Fruit fly (Drosophila melanogaster) whole organism, prepupa: ENCODE results near the gene Rim2.
A peak's percentile ranks its signal among the peaks of the same experiment; 100 is the strongest.

Experiments used
- CG10631 ChIP-seq: fragments of 200-800 bp; sonication (Bioruptor generic); optimal IDR thresholded peaks from 2 replicates; lab custom pipeline; 2016; ENCODE audit warnings: missing biosample characterization, missing genetic modification characterization
- CG10669 ChIP-seq: fragments of 200-800 bp; sonication (Bioruptor generic); optimal IDR thresholded peaks from 3 replicates; lab custom pipeline; 2018; ENCODE audit warnings: missing biosample characterization, mild to moderate bottlenecking, missing genetic modification characterization, moderate library complexity
- CG11294 ChIP-seq: fragments of 200-800 bp; sonication (Bioruptor generic); IDR thresholded peaks from 2 replicates; pipeline ENCODE4 v1.3.6; 2022; ENCODE audit warnings: missing biosample characterization, missing genetic modification characterization
- CG11762 ChIP-seq: fragments of 200-800 bp; sonication (Bioruptor generic); optimal IDR thresholded peaks from 3 replicates; lab custom pipeline; 2016; ENCODE audit warnings: missing biosample characterization, missing genetic modification characterization; ENCODE audit not compliant: insufficient read depth
- CG15336 ChIP-seq: fragments of 200-800 bp; sonication (Bioruptor generic); IDR thresholded peaks from 2 replicates; pipeline ENCODE4 v1.3.6; 2022; ENCODE audit warnings: missing biosample characterization, missing genetic modification characterization
- CG1621 ChIP-seq: fragments of 200-800 bp; sonication (Bioruptor generic); optimal IDR thresholded peaks from 3 replicates; lab custom pipeline; 2018; ENCODE audit warnings: missing biosample characterization, mild to moderate bottlenecking, missing genetic modification characterization
- CG32006 ChIP-seq: fragments of 200-800 bp; sonication (Bioruptor generic); optimal IDR thresholded peaks from 3 replicates; lab custom pipeline; 2017; ENCODE audit warnings: missing biosample characterization, mild to moderate bottlenecking, missing genetic modification characterization
- CG34406 ChIP-seq: fragments of 200-800 bp; sonication (Bioruptor generic); optimal IDR thresholded peaks from 3 replicates; lab custom pipeline; 2016; ENCODE audit warnings: missing biosample characterization, missing genetic modification characterization
- CG3919 ChIP-seq: fragments of 200-800 bp; sonication (Bioruptor generic); optimal IDR thresholded peaks from 3 replicates; lab custom pipeline; 2016; ENCODE audit warnings: missing biosample characterization, missing genetic modification characterization
- CG4318 ChIP-seq: fragments of 200-800 bp; sonication (Bioruptor generic); optimal IDR thresholded peaks from 3 replicates; lab custom pipeline; 2017; ENCODE audit warnings: missing biosample characterization, mild to moderate bottlenecking, missing genetic modification characterization
- CG6163 ChIP-seq: fragments of 200-800 bp; sonication (Bioruptor generic); IDR thresholded peaks from 3 replicates; pipeline ENCODE4 v1.3.6; 2022; ENCODE audit warnings: missing biosample characterization, missing genetic modification characterization
- CG6276 ChIP-seq: fragments of 200-800 bp; sonication (Bioruptor generic); optimal IDR thresholded peaks from 2 replicates; lab custom pipeline; 2017; ENCODE audit warnings: missing biosample characterization, mild to moderate bottlenecking, missing genetic modification characterization
- CG6792 ChIP-seq: fragments of 200-800 bp; sonication (Bioruptor generic); optimal IDR thresholded peaks from 3 replicates; lab custom pipeline; 2016; ENCODE audit warnings: missing biosample characterization, missing genetic modification characterization
- CG6854 ChIP-seq: fragments of 200-800 bp; sonication (Bioruptor generic); optimal IDR thresholded peaks from 2 replicates; lab custom pipeline; 2017; ENCODE audit warnings: missing biosample characterization, mild to moderate bottlenecking, missing genetic modification characterization
- CG8119 ChIP-seq: fragments of 200-800 bp; sonication (Bioruptor generic); IDR thresholded peaks from 3 replicates; pipeline ENCODE4 v1.3.6; 2022; ENCODE audit warnings: missing biosample characterization, missing genetic modification characterization
- Eip75B ChIP-seq: fragments of 200-800 bp; sonication (Bioruptor generic); optimal IDR thresholded peaks from 3 replicates; lab custom pipeline; 2016; ENCODE audit warnings: missing biosample characterization, missing genetic modification characterization
- Eip78C ChIP-seq: fragments of 200-800 bp; sonication (Bioruptor generic); peaks from one replicate; lab custom pipeline; 2016; ENCODE audit warnings: missing biosample characterization, missing genetic modification characterization
- Eip93F ChIP-seq: fragments of 200-800 bp; sonication (Bioruptor generic); optimal IDR thresholded peaks from 2 replicates; lab custom pipeline; 2016; ENCODE audit warnings: missing biosample characterization, mild to moderate bottlenecking, missing genetic modification characterization
- Ets96B ChIP-seq: fragments of 200-800 bp; optimal IDR thresholded peaks from 2 replicates; lab custom pipeline; 2019; ENCODE audit warnings: missing biosample characterization, mild to moderate bottlenecking, missing genetic modification characterization, moderate library complexity
- Gug ChIP-seq: fragments of 200-800 bp; sonication (Bioruptor generic); IDR thresholded peaks from 2 replicates; pipeline ENCODE4 v1.3.6; 2022; ENCODE audit warnings: missing biosample characterization, missing genetic modification characterization
- Hr4 ChIP-seq: fragments of 200-800 bp; sonication (Bioruptor generic); optimal IDR thresholded peaks from 3 replicates; lab custom pipeline; 2016; ENCODE audit warnings: missing biosample characterization, missing genetic modification characterization
- Lpt ChIP-seq: fragments of 200-800 bp; sonication (Bioruptor generic); optimal IDR thresholded peaks from 3 replicates; lab custom pipeline; 2016; ENCODE audit warnings: missing biosample characterization, missing genetic modification characterization
- Met ChIP-seq: fragments of 200-800 bp; sonication (Bioruptor generic); optimal IDR thresholded peaks from 3 replicates; lab custom pipeline; 2016; ENCODE audit warnings: missing biosample characterization, missing genetic modification characterization
- OdsH ChIP-seq: fragments of 200-800 bp; sonication (Bioruptor generic); optimal IDR thresholded peaks from 3 replicates; lab custom pipeline; 2016; ENCODE audit warnings: missing biosample characterization, missing genetic modification characterization
- Smox ChIP-seq: fragments of 200-800 bp; sonication (Bioruptor generic); optimal IDR thresholded peaks from 3 replicates; lab custom pipeline; 2016; ENCODE audit warnings: missing biosample characterization, missing genetic modification characterization
- Sox14 ChIP-seq: fragments of 200-800 bp; sonication (Bioruptor generic); optimal IDR thresholded peaks from 3 replicates; lab custom pipeline; 2016; ENCODE audit warnings: missing biosample characterization, missing genetic modification characterization
- Sox15 ChIP-seq: fragments of 200-800 bp; sonication (Bioruptor generic); optimal IDR thresholded peaks from 3 replicates; lab custom pipeline; 2016; ENCODE audit warnings: missing biosample characterization, missing genetic modification characterization
- achi ChIP-seq: fragments of 200-800 bp; sonication (Bioruptor generic); optimal IDR thresholded peaks from 3 replicates; lab custom pipeline; 2016; ENCODE audit warnings: missing biosample characterization, missing genetic modification characterization
- acj6 ChIP-seq: fragments of 200-800 bp; sonication (Bioruptor generic); optimal IDR thresholded peaks from 3 replicates; lab custom pipeline; 2016; ENCODE audit warnings: missing biosample characterization, missing genetic modification characterization
- cyc ChIP-seq: fragments of 200-800 bp; sonication (Bioruptor generic); optimal IDR thresholded peaks from 3 replicates; lab custom pipeline; 2016; ENCODE audit warnings: missing biosample characterization, missing genetic modification characterization
- dac ChIP-seq: fragments of 200-800 bp; sonication (Bioruptor generic); optimal IDR thresholded peaks from 2 replicates; lab custom pipeline; 2017; ENCODE audit warnings: missing biosample characterization, mild to moderate bottlenecking, missing genetic modification characterization
- eg ChIP-seq: fragments of 200-800 bp; sonication (Bioruptor generic); IDR thresholded peaks from 3 replicates; pipeline ENCODE4 v1.3.6; 2022; ENCODE audit warnings: missing biosample characterization, missing genetic modification characterization
- esn ChIP-seq: fragments of 200-800 bp; sonication (Bioruptor generic); optimal IDR thresholded peaks from 2 replicates; lab custom pipeline; 2016; ENCODE audit warnings: missing biosample characterization, mild to moderate bottlenecking, missing genetic modification characterization, moderate library complexity
- fd59A ChIP-seq: fragments of 200-800 bp; sonication (Bioruptor generic); optimal IDR thresholded peaks from 2 replicates; lab custom pipeline; 2017; ENCODE audit warnings: missing biosample characterization, mild to moderate bottlenecking, missing genetic modification characterization, missing genetic modification reagents
- fd85E ChIP-seq: fragments of 200-800 bp; sonication (Bioruptor generic); optimal IDR thresholded peaks from 3 replicates; lab custom pipeline; 2016; ENCODE audit warnings: missing biosample characterization, missing genetic modification characterization
- fkh ChIP-seq: fragments of 200-800 bp; sonication (Bioruptor generic); optimal IDR thresholded peaks from 3 replicates; lab custom pipeline; 2017; ENCODE audit warnings: missing biosample characterization, mild to moderate bottlenecking, missing genetic modification characterization, moderate library complexity
- lz ChIP-seq: fragments of 200-800 bp; sonication (Bioruptor generic); optimal IDR thresholded peaks from 3 replicates; lab custom pipeline; 2016; ENCODE audit warnings: missing biosample characterization, missing genetic modification characterization
- net ChIP-seq: fragments of 200-800 bp; sonication (Bioruptor generic); optimal IDR thresholded peaks from 3 replicates; lab custom pipeline; 2016; ENCODE audit warnings: missing biosample characterization, missing genetic modification characterization
- pdm3 ChIP-seq: fragments of 200-800 bp; sonication (Bioruptor generic); optimal IDR thresholded peaks from 3 replicates; lab custom pipeline; 2016; ENCODE audit warnings: missing biosample characterization, missing genetic modification characterization
- salr ChIP-seq, 2 experiments: fragments of 200-800 bp; sonication (Bioruptor generic); optimal IDR thresholded peaks; 3 replicates each; lab custom pipeline; 2016 to 2018; ENCODE audit warnings: missing biosample characterization in 2 of 2, missing genetic modification characterization in 2 of 2, mild to moderate bottlenecking in 1 of 2
- ss ChIP-seq, 2 experiments: fragments of 200-800 bp; sonication (Bioruptor generic); optimal IDR thresholded peaks; 2 replicates in 1 of 2; 3 replicates in 1 of 2; lab custom pipeline; 2017 to 2018; ENCODE audit warnings: mild to moderate bottlenecking in 2 of 2, missing biosample characterization in 2 of 2, missing genetic modification characterization in 2 of 2, moderate library complexity in 1 of 2
- svp ChIP-seq: fragments of 200-800 bp; sonication (Bioruptor generic); peaks from one replicate; lab custom pipeline; 2016; ENCODE audit warnings: missing biosample characterization, missing genetic modification characterization
- topi ChIP-seq: fragments of 200-800 bp; sonication (Bioruptor generic); optimal IDR thresholded peaks from 3 replicates; lab custom pipeline; 2016; ENCODE audit warnings: missing biosample characterization, missing genetic modification characterization
- vri ChIP-seq: fragments of 200-800 bp; sonication (Bioruptor generic); optimal IDR thresholded peaks from 3 replicates; lab custom pipeline; 2016; ENCODE audit warnings: missing biosample characterization, mild to moderate bottlenecking, missing genetic modification characterization

The Rim2 gene

DNA sequence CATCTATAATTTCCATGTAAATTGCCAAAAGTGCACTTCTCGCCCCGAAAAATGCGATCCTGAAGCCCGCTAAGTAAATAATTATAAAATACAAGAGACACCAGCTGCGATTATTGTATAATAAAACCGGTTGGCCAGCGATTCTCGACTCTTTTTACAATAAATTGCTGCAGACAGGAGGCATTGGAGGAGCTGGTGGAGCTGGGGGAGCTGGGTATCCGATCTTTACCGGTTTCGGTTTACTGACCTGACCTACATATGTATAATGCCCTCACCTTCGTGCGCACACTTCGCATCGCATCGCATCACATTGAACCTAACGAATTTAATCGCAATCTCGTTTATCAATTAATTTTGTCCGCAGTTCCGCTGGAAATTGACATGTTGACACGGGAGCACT lies 24.2 kb upstream of the Rim2 start (continued):
- no peak for TF ChIP-seq CG6792 (GFP tag; lab: Kevin White, UChicago)
- peak; percentile 65 for TF ChIP-seq Eip78C (GFP tag; lab: Kevin White, UChicago)
- TF ChIP-seq Eip75B (GFP tag; lab: Kevin White, UChicago), result peak; percentile 38
- no peak for TF ChIP-seq Met (GFP tag; lab: Kevin White, UChicago)
- TF ChIP-seq topi (GFP tag; lab: Kevin White, UChicago), result no peak
- TF ChIP-seq acj6 (GFP tag; lab: Kevin White, UChicago), result no peak
- TF ChIP-seq fkh (GFP tag; lab: Kevin White, UChicago), result no peak
- no peak for TF ChIP-seq CG34406
- no peak for TF ChIP-seq fd85E (GFP tag; lab: Kevin White, UChicago)
- no peak for TF ChIP-seq cyc
- TF ChIP-seq pdm3, result no peak
- TF ChIP-seq vri, result peak; percentile 90

DNA sequence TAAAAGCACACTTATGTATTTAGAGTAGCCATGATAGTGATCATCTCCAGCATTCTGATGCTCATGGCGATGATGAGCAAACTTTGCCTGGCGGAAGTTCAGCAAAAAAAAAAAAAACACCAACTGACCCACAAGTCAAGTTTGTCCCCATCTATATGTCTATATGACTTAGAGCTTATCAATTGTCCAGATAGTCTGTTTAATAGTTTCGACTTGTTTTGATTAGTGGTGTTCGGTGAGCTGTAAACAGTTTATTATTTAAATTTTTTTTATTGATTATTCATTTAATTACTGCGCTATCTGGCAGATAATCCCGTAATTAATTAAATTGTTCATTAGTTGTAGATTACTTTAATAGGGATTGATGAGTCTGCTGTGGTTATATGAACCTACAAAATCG lies 19.6 kb upstream of the Rim2 start:
- TF ChIP-seq Eip78C (GFP tag; lab: Kevin White, UChicago), result no peak
- no peak for TF ChIP-seq esn (GFP tag; lab: Kevin White, UChicago)
- TF ChIP-seq lz, result no peak
- TF ChIP-seq Smox (GFP tag; lab: Kevin White, UChicago), result no peak
- TF ChIP-seq CG3919, result no peak
- no peak for TF ChIP-seq salr (GFP tag; optimal IDR thresholded peaks at IDR 0.05; lab: Kevin White, UChicago)
- no peak for TF ChIP-seq vri
- TF ChIP-seq ss (GFP tag; optimal IDR thresholded peaks at IDR 0.05; lab: Kevin White, UChicago), result no peak
- no peak for TF ChIP-seq net (GFP tag; lab: Kevin White, UChicago)
- TF ChIP-seq CG6163 (GFP tag; lab: Robert Waterston, UW), result no peak
- no peak for TF ChIP-seq Ets96B (tag; lab: Kevin White, UChicago)
- TF ChIP-seq CG10669 (GFP tag; lab: Kevin White, UChicago), result no peak
- TF ChIP-seq Eip93F (GFP tag; lab: Kevin White, UChicago), result no peak
- no peak for TF ChIP-seq fd59A
- TF ChIP-seq fkh (GFP tag; lab: Kevin White, UChicago), result no peak
- no peak for TF ChIP-seq CG6276 (GFP tag; lab: Kevin White, UChicago)
- TF ChIP-seq CG11762, result no peak
- no peak for TF ChIP-seq dac (GFP tag; lab: Kevin White, UChicago)
- TF ChIP-seq Lpt (GFP tag; lab: Kevin White, UChicago), result no peak

DNA sequence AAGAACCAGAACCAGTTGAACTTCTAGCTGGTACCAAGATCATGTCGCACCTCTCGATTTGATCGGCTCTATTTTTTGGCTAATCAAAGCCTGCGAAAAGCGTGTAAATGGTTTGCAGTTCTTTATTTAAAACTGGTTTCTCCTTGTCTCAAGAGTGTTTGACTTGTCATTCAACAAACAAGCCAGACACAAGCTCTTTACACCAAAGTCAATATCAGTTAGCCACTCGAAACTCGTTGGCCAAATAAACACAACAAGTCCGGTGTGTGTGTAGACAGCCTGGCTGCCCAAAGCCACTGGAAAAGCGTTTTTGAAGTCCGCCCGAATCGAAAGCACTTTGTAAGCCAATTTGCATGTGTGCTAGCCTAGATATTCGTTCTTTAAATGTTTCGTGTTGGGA lies 15.9 kb upstream of the Rim2 start:
- TF ChIP-seq fkh (GFP tag; lab: Kevin White, UChicago) (peak; percentile 3), CG11294 (GFP tag; lab: Robert Waterston, UW) (no peak), CG6163 (GFP tag; lab: Robert Waterston, UW) (no peak), Eip78C (GFP tag; lab: Kevin White, UChicago) (peak; percentile 46), CG6854 (GFP tag; lab: Kevin White, UChicago) (no peak), CG1621 (tag; lab: Kevin White, UChicago) (no peak), Gug (GFP tag; lab: Robert Waterston, UW) (no peak), dac (GFP tag; lab: Kevin White, UChicago) (no peak)
- TF ChIP-seq, all 60 proteins: peak for 2

DNA sequence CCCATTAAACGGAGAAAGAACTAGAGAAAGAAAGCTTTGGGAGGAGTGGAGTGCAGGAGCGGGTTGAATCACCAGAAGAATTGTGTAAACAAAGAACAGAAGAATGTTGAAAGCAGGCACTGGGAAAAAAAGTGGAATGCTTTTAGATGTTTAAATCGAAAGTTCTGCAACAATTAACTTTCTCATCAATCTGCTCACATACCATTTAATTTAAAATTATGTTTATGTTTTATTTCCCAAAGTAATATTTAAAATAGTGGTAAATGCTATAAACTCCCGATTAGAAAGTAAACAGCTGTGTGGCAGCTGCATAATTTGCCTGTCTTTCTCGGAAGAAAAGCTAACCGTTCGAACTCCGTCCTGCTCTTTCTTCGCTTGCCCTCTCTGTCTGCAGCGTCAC lies 13.9 kb upstream of the Rim2 start:
- TF ChIP-seq Sox15 (no peak), CG6163 (GFP tag; lab: Robert Waterston, UW) (peak; percentile 40; the same call in 1 of the 3 replicates), CG32006 (GFP tag; lab: Kevin White, UChicago) (peak; percentile 78), fd85E (GFP tag; lab: Kevin White, UChicago) (no peak), cyc (no peak), esn (GFP tag; lab: Kevin White, UChicago) (peak; percentile 16), CG3919 (peak; percentile 24), Gug (GFP tag; lab: Robert Waterston, UW) (peak; percentile 29; the same call in 1 of the 2 replicates), Hr4 (peak; percentile 45), CG6276 (GFP tag; lab: Kevin White, UChicago) (peak; percentile 42), achi (GFP tag; lab: Kevin White, UChicago) (peak; percentile 3), salr (GFP tag; optimal IDR thresholded peaks at IDR 0.05; lab: Kevin White, UChicago) (peak in 1 of 2 experiments; percentile 26), CG10631 (no peak), CG4318 (peak; percentile 50), Lpt (GFP tag; lab: Kevin White, UChicago) (peak; percentile 15), acj6 (GFP tag; lab: Kevin White, UChicago) (peak; percentile 2), pdm3 (peak; percentile 29), CG11294 (GFP tag; lab: Robert Waterston, UW) (0 out of 2 replicates have a peak, but pooled peaks have one; percentile 17), OdsH (GFP tag; lab: Kevin White, UChicago) (peak; percentile 32), svp (GFP tag; lab: Kevin White, UChicago) (no peak), eg (GFP tag; lab: Robert Waterston, UW) (peak; percentile 67; the same call in 2 of the 3 replicates), CG1621 (tag; lab: Kevin White, UChicago) (no peak), Sox14 (peak; percentile 27), Eip93F (GFP tag; lab: Kevin White, UChicago) (no peak), CG15336 (GFP tag; lab: Robert Waterston, UW) (0 out of 2 replicates have a peak, but pooled peaks have one; percentile 43), CG8119 (GFP tag; lab: Robert Waterston, UW) (peak; percentile 55; the same call in 2 of the 3 replicates), Eip78C (GFP tag; lab: Kevin White, UChicago) (peak; percentile 84)
